Fruit fly (Drosophila melanogaster) whole organism, embryonic: Measurements from ENCODE around the gene Sf3b1.

Experiments used
- ATbp ChIP-seq: fragments of 200-800 bp; sonication (Bioruptor generic); optimal IDR thresholded peaks from 2 replicates; lab custom pipeline; 2017; ENCODE audit warnings: missing biosample characterization, mild to moderate bottlenecking, missing genetic modification characterization, missing genetic modification reagents
- BEAF-32 ChIP-seq: fragments of 200-800 bp; sonication (Bioruptor generic); optimal IDR thresholded peaks from 3 replicates; lab custom pipeline; 2017; ENCODE audit warnings: missing biosample characterization, missing genetic modification characterization, mild to moderate bottlenecking, moderate library complexity, missing genetic modification reagents
- BtbVII ChIP-seq: fragments of 200-800 bp; sonication (Bioruptor generic); optimal IDR thresholded peaks from 3 replicates; lab custom pipeline; 2017; ENCODE audit warnings: missing biosample characterization, mild to moderate bottlenecking, missing genetic modification characterization
- CG10321 ChIP-seq: fragments of 200-800 bp; sonication (Bioruptor generic); IDR thresholded peaks from 2 replicates; pipeline ENCODE4 v1.3.6; 2022; ENCODE audit warnings: missing biosample characterization, missing genetic modification characterization
- CG10565 ChIP-seq: fragments of 200-800 bp; sonication (Bioruptor generic); optimal IDR thresholded peaks from 3 replicates; lab custom pipeline; 2016; ENCODE audit warnings: missing biosample characterization, mild to moderate bottlenecking, missing genetic modification characterization
- CG10654 ChIP-seq: fragments of 200-800 bp; sonication (Bioruptor generic); optimal IDR thresholded peaks from 2 replicates; lab custom pipeline; 2016; ENCODE audit warnings: missing biosample characterization, missing genetic modification characterization
- CG11504 ChIP-seq: fragments of 200-800 bp; sonication (Bioruptor generic); optimal IDR thresholded peaks from 3 replicates; lab custom pipeline; 2019; ENCODE audit warnings: missing biosample characterization, mild to moderate bottlenecking, missing genetic modification characterization, moderate library complexity
- CG11560 ChIP-seq: fragments of 200-800 bp; sonication (Bioruptor generic); IDR thresholded peaks from 3 replicates; pipeline ENCODE4 v1.3.6; 2022; ENCODE audit warnings: missing biosample characterization, missing genetic modification characterization
- CG12942 ChIP-seq: fragments of 200-800 bp; sonication (Bioruptor generic); optimal IDR thresholded peaks from 3 replicates; lab custom pipeline; 2016; ENCODE audit warnings: missing biosample characterization, missing genetic modification characterization
- CG17328 ChIP-seq: fragments of 200-800 bp; sonication (Bioruptor generic); IDR thresholded peaks from 2 replicates; pipeline ENCODE4 v1.3.6; 2022; ENCODE audit warnings: missing biosample characterization, missing genetic modification characterization
- CG4617 ChIP-seq: fragments of 200-800 bp; sonication (Bioruptor generic); optimal IDR thresholded peaks from 3 replicates; lab custom pipeline; 2016; ENCODE audit warnings: missing biosample characterization, missing genetic modification characterization, borderline replicate concordance
- CG4707 ChIP-seq: fragments of 200-800 bp; sonication (Bioruptor generic); optimal IDR thresholded peaks from 2 replicates; lab custom pipeline; 2018; ENCODE audit warnings: missing biosample characterization, mild to moderate bottlenecking, missing genetic modification characterization, moderate library complexity
- CkIIα-i1 ChIP-seq: fragments of 200-800 bp; sonication (Bioruptor generic); IDR thresholded peaks from 2 replicates; pipeline ENCODE4 v1.3.6; 2022; ENCODE audit warnings: missing biosample characterization, missing genetic modification characterization
- D19B ChIP-seq: fragments of 200-800 bp; sonication (Bioruptor generic); optimal IDR thresholded peaks from 2 replicates; lab custom pipeline; 2017; ENCODE audit warnings: missing biosample characterization, mild to moderate bottlenecking, missing genetic modification characterization
- Doc2 ChIP-seq: fragments of 200-800 bp; sonication (Bioruptor generic); IDR thresholded peaks from 2 replicates; pipeline ENCODE4 v1.3.6; 2022; ENCODE audit warnings: missing biosample characterization, missing genetic modification characterization
- Doc3 ChIP-seq: fragments of 200-800 bp; sonication (Bioruptor generic); IDR thresholded peaks from 3 replicates; pipeline ENCODE4 v1.3.6; 2022; ENCODE audit warnings: missing biosample characterization, missing genetic modification characterization; ENCODE audit not compliant: partially characterized antibody
- HmgZ ChIP-seq: fragments of 200-800 bp; sonication (Bioruptor generic); optimal IDR thresholded peaks from 2 replicates; lab custom pipeline; 2018; ENCODE audit warnings: missing biosample characterization, mild to moderate bottlenecking, missing genetic modification characterization
- Hmr ChIP-seq: fragments of 200-800 bp; sonication (Bioruptor generic); optimal IDR thresholded peaks from 3 replicates; lab custom pipeline; 2017; ENCODE audit warnings: mild to moderate bottlenecking, missing biosample characterization, missing genetic modification reagents, missing genetic modification characterization
- Hr78 ChIP-seq, 2 experiments: fragments of 200-800 bp in 1 of 2; fragments of >200 bp in 1 of 2; sonication (Bioruptor generic) in 1 of 2; optimal IDR thresholded peaks; 2 replicates each; lab custom pipeline; 2017 to 2019; ENCODE audit warnings: missing biosample characterization in 2 of 2, missing genetic modification characterization in 2 of 2, mild to moderate bottlenecking in 1 of 2, moderate library complexity in 1 of 2
- Hsf ChIP-seq: fragments of 200-800 bp; sonication (Bioruptor generic); optimal IDR thresholded peaks from 3 replicates; lab custom pipeline; 2016; ENCODE audit warnings: missing biosample characterization, missing genetic modification characterization
- Meics ChIP-seq: fragments of 200-800 bp; sonication (Bioruptor generic); optimal IDR thresholded peaks from 2 replicates; lab custom pipeline; 2017; ENCODE audit warnings: missing biosample characterization, mild to moderate bottlenecking, missing genetic modification characterization
- NFAT ChIP-seq: fragments of 200-800 bp; sonication (Bioruptor generic); IDR thresholded peaks from 2 replicates; pipeline ENCODE4 v1.3.6; 2022; ENCODE audit warnings: missing biosample characterization, missing genetic modification characterization
- PHDP ChIP-seq: fragments of 200-800 bp; sonication (Bioruptor generic); optimal IDR thresholded peaks from 3 replicates; lab custom pipeline; 2018; ENCODE audit warnings: missing biosample characterization, mild to moderate bottlenecking, missing genetic modification characterization, moderate library complexity
- Pdp1 ChIP-seq, 2 experiments: fragments of 200-800 bp; sonication (Bioruptor generic); optimal IDR thresholded peaks; 3 replicates each; lab custom pipeline; 2016; ENCODE audit warnings: missing biosample characterization in 2 of 2, missing genetic modification characterization in 2 of 2, mild to moderate bottlenecking in 1 of 2, moderate library complexity in 1 of 2
- Sox102F ChIP-seq: fragments of 200-800 bp; sonication (Bioruptor generic); optimal IDR thresholded peaks from 2 replicates; lab custom pipeline; 2018; ENCODE audit warnings: missing biosample characterization, mild to moderate bottlenecking, missing genetic modification characterization, moderate library complexity
- Trl ChIP-seq, 3 experiments: fragments of >200 bp in 2 of 3; fragments of 200-800 bp in 1 of 3; sonication (Bioruptor generic) in 1 of 3; optimal IDR thresholded peaks; 2 replicates in 1 of 3; 3 replicates in 2 of 3; lab custom pipeline; 2016 to 2017; ENCODE audit warnings: missing biosample characterization in 1 of 3, missing genetic modification characterization in 1 of 3
- bcd ChIP-seq: fragments of 200-800 bp; sonication (Bioruptor generic); optimal IDR thresholded peaks from 2 replicates; lab custom pipeline; 2017; ENCODE audit warnings: missing biosample characterization, mild to moderate bottlenecking, missing genetic modification characterization
- corto ChIP-seq: fragments of 200-800 bp; sonication (Bioruptor generic); optimal IDR thresholded peaks from 2 replicates; lab custom pipeline; 2016; ENCODE audit warnings: missing biosample characterization, mild to moderate bottlenecking, missing genetic modification characterization, moderate library complexity
- crc ChIP-seq: fragments of 200-800 bp; sonication (Bioruptor generic); optimal IDR thresholded peaks from 2 replicates; lab custom pipeline; 2016; ENCODE audit warnings: missing biosample characterization, missing genetic modification characterization
- dpn ChIP-seq, 2 experiments: fragments of 200-800 bp; sonication (Bioruptor generic); optimal IDR thresholded peaks; 3 replicates each; lab custom pipeline; 2016; ENCODE audit warnings: missing biosample characterization in 2 of 2, missing genetic modification characterization in 2 of 2
- dysf ChIP-seq: fragments of 200-800 bp; sonication (Bioruptor generic); IDR thresholded peaks from 3 replicates; pipeline ENCODE4 v1.3.6; 2022; ENCODE audit warnings: missing biosample characterization, missing genetic modification characterization
- hth ChIP-seq: fragments of >200 bp; optimal IDR thresholded peaks from 2 replicates; lab custom pipeline; 2017; ENCODE audit warnings: inconsistent platforms
- ind ChIP-seq: fragments of 200-800 bp; sonication (Bioruptor generic); optimal IDR thresholded peaks from 3 replicates; lab custom pipeline; 2016; ENCODE audit warnings: missing biosample characterization, missing genetic modification characterization
- lmd ChIP-seq: fragments of 200-800 bp; sonication (Bioruptor generic); IDR thresholded peaks from 2 replicates; pipeline ENCODE4 v1.3.6; 2022; ENCODE audit warnings: missing biosample characterization, missing genetic modification characterization
- mirr ChIP-seq: fragments of 200-800 bp; sonication (Bioruptor generic); optimal IDR thresholded peaks from 3 replicates; lab custom pipeline; 2018; ENCODE audit warnings: missing biosample characterization, mild to moderate bottlenecking, missing genetic modification characterization
- odd ChIP-seq: fragments of 200-800 bp; sonication (Bioruptor generic); optimal IDR thresholded peaks from 2 replicates; lab custom pipeline; 2017; ENCODE audit warnings: missing biosample characterization, mild to moderate bottlenecking, missing genetic modification characterization
- pan ChIP-seq, 4 experiments: fragments of >200 bp in 3 of 4; fragments of 200-800 bp in 1 of 4; sonication (Bioruptor generic) in 1 of 4; optimal IDR thresholded peaks in 3 of 4; IDR thresholded peaks in 1 of 4; 2 replicates each; pipeline versions ENCODE4 v1.3.6 to Lab custom; 2017 to 2022; ENCODE audit warnings: missing biosample characterization in 2 of 4, missing genetic modification characterization in 2 of 4, mixed read lengths in 1 of 4
- peb ChIP-seq: fragments of 200-800 bp; sonication (Bioruptor generic); IDR thresholded peaks from 2 replicates; pipeline ENCODE4 v1.3.6; 2022; ENCODE audit warnings: missing biosample characterization, missing genetic modification characterization
- pnt ChIP-seq: fragments of 200-800 bp; sonication (Bioruptor generic); optimal IDR thresholded peaks from 3 replicates; lab custom pipeline; 2016; ENCODE audit warnings: missing biosample characterization, missing genetic modification characterization
- psq ChIP-seq: fragments of 200-800 bp; sonication (Bioruptor generic); optimal IDR thresholded peaks from 2 replicates; lab custom pipeline; 2017; ENCODE audit warnings: missing biosample characterization, missing genetic modification characterization
- row ChIP-seq: fragments of 200-800 bp; sonication (Bioruptor generic); IDR thresholded peaks from 3 replicates; pipeline ENCODE4 v1.3.6; 2022; ENCODE audit warnings: missing biosample characterization, missing genetic modification characterization
- sens ChIP-seq: fragments of 200-800 bp; sonication (Bioruptor generic); peaks from one replicate; lab custom pipeline; 2016; ENCODE audit warnings: missing biosample characterization, missing genetic modification characterization
- shn ChIP-seq: fragments of 200-800 bp; sonication (Bioruptor generic); optimal IDR thresholded peaks from 3 replicates; lab custom pipeline; 2016; ENCODE audit warnings: missing biosample characterization, missing genetic modification characterization
- sisA ChIP-seq: fragments of 200-800 bp; sonication (Bioruptor generic); IDR thresholded peaks from 2 replicates; pipeline ENCODE4 v1.3.6; 2022; ENCODE audit warnings: missing biosample characterization, missing genetic modification characterization
- slbo ChIP-seq: fragments of 200-800 bp; sonication (Bioruptor generic); IDR thresholded peaks from 2 replicates; pipeline ENCODE4 v1.3.6; 2022; ENCODE audit warnings: missing biosample characterization, missing genetic modification characterization
- ssp ChIP-seq: fragments of 200-800 bp; sonication (Bioruptor generic); IDR thresholded peaks from 2 replicates; pipeline ENCODE4 v1.3.6; 2022; ENCODE audit warnings: missing biosample characterization, missing genetic modification characterization
- unc-4 ChIP-seq: fragments of 200-800 bp; sonication (Bioruptor generic); IDR thresholded peaks from 2 replicates; pipeline ENCODE4 v1.3.6; 2022; ENCODE audit warnings: missing biosample characterization, missing genetic modification characterization; ENCODE audit not compliant: partially characterized antibody
- wor ChIP-seq: fragments of 200-800 bp; sonication (Bioruptor generic); IDR thresholded peaks from 2 replicates; pipeline ENCODE4 v1.3.6; 2022; ENCODE audit warnings: missing biosample characterization, missing genetic modification characterization
- zen2 ChIP-seq: fragments of 200-800 bp; sonication (Bioruptor generic); IDR thresholded peaks from 3 replicates; pipeline ENCODE4 v1.3.6; 2022; ENCODE audit warnings: missing biosample characterization, missing genetic modification characterization; ENCODE audit not compliant: partially characterized antibody
- zf30C ChIP-seq: fragments of 200-800 bp; sonication (Bioruptor generic); optimal IDR thresholded peaks from 3 replicates; lab custom pipeline; 2018; ENCODE audit warnings: missing biosample characterization, mild to moderate bottlenecking, missing genetic modification characterization

The Sf3b1 gene

DNA sequence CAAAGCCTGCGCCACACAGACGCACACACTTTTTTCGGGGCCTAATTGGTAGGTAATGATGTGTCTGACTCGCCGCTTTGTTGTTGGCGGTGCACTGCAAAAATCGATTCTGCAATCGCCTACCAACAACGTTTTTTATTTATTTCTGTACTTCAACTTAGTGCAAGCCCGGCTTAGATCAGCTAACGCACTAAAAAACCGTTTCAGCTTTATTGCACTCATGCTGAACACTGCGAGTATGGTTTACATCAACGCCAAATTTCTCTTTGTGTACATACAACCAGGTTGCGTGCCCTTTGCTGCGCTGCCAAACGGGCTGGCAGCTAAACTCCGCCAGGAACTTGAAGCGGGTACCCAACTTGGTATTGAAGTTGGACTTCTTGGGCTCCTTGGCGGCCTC is 37.9 kb upstream of the Sf3b1 start:
- TF ChIP-seq ATbp (GFP tag; lab: Kevin White, UChicago) = peak; percentile 20
- TF ChIP-seq HmgZ (tag; lab: Kevin White, UChicago) = no peak
- no peak for TF ChIP-seq CG10321 (GFP tag; lab: Robert Waterston, UW)
- no peak for TF ChIP-seq CG10654 (GFP tag; lab: Kevin White, UChicago)
- TF ChIP-seq crc (GFP tag; lab: Kevin White, UChicago) = no peak
- no peak for TF ChIP-seq wor
- no peak for TF ChIP-seq Doc2
- TF ChIP-seq hth (lab: Kevin White, UChicago) = no peak
- TF ChIP-seq dysf (GFP tag; lab: Robert Waterston, UW) = peak; percentile 34; the same call in 1 of the 3 replicates
- TF ChIP-seq slbo (GFP tag; lab: Robert Waterston, UW) = peak; percentile 44; the same call in 1 of the 2 replicates
- no peak for TF ChIP-seq Trl (optimal IDR thresholded peaks at IDR 0.05; lab: Kevin White, UChicago)
- peak; percentile 28 for TF ChIP-seq Trl (GFP tag; optimal IDR thresholded peaks at IDR 0.05; lab: Kevin White, UChicago)
- no peak for TF ChIP-seq ind (GFP tag; lab: Kevin White, UChicago)
- peak; percentile 48; the same call in 2 of the 3 replicates for TF ChIP-seq row
- no peak for TF ChIP-seq BtbVII (GFP tag; lab: Kevin White, UChicago)
- TF ChIP-seq peb (GFP tag; lab: Robert Waterston, UW) = no peak
- TF ChIP-seq CkIIα-i1 (GFP tag; lab: Robert Waterston, UW) = no peak
- no peak for TF ChIP-seq shn (GFP tag; lab: Kevin White, UChicago)
- TF ChIP-seq Meics (GFP tag; lab: Kevin White, UChicago) = no peak
- TF ChIP-seq dpn (GFP tag; optimal IDR thresholded peaks at IDR 0.05; lab: Kevin White, UChicago) = peak; percentile 15 to 18
- TF ChIP-seq PHDP (tag; lab: Kevin White, UChicago) = no peak
- TF ChIP-seq mirr (GFP tag; lab: Kevin White, UChicago) = no peak
- TF ChIP-seq Sox102F (GFP tag; lab: Kevin White, UChicago) = no peak
- TF ChIP-seq Doc3 = no peak
- no peak for TF ChIP-seq CG10565 (GFP tag; lab: Kevin White, UChicago)
- peak; percentile 18 for TF ChIP-seq pnt (GFP tag; lab: Kevin White, UChicago)
- no peak for TF ChIP-seq zf30C (GFP tag; lab: Kevin White, UChicago)
- TF ChIP-seq corto (GFP tag; lab: Kevin White, UChicago) = peak; percentile 84
- peak; percentile 2 for TF ChIP-seq Hmr (GFP tag; lab: Kevin White, UChicago)
- no peak for TF ChIP-seq CG4617
- no peak for TF ChIP-seq D19B (GFP tag; lab: Kevin White, UChicago)
- TF ChIP-seq sens (GFP tag; lab: Kevin White, UChicago) = peak; percentile 80
- TF ChIP-seq Hr78 (GFP tag; optimal IDR thresholded peaks at IDR 0.05; lab: Kevin White, UChicago) = no peak
- peak; percentile 36 for TF ChIP-seq CG11504 (tag; lab: Kevin White, UChicago)
- TF ChIP-seq Hsf (GFP tag; lab: Kevin White, UChicago) = peak; percentile 28
- no peak for TF ChIP-seq ssp (GFP tag; lab: Robert Waterston, UW)
- no peak for TF ChIP-seq odd
- TF ChIP-seq bcd (GFP tag; lab: Kevin White, UChicago) = no peak
- TF ChIP-seq NFAT (GFP tag; lab: Robert Waterston, UW) = 0 out of 2 replicates have a peak, but pooled peaks have one; percentile 10
- no peak for TF ChIP-seq BEAF-32
- TF ChIP-seq pan (optimal IDR thresholded peaks at IDR 0.05; lab: Kevin White, UChicago) = no peak
- TF ChIP-seq pan (GFP tag; optimal IDR thresholded peaks at IDR 0.05 in 1 of 2, IDR thresholded peaks at IDR 0.05 in 1 of 2) = peak in 1 of 2 experiments; percentile 6
- no peak for TF ChIP-seq CG12942 (GFP tag; lab: Kevin White, UChicago)
- no peak for TF ChIP-seq zen2
- TF ChIP-seq CG11560 (tag; lab: Robert Waterston, UW) = no peak
- peak; percentile 42 for TF ChIP-seq sisA (GFP tag; lab: Robert Waterston, UW)
- TF ChIP-seq CG17328 (GFP tag; lab: Robert Waterston, UW) = peak; percentile 53; the same call in 1 of the 2 replicates
- TF ChIP-seq CG4707 (GFP tag; lab: Kevin White, UChicago) = no peak
- TF ChIP-seq lmd = no peak
- TF ChIP-seq unc-4 = no peak
- peak in 1 of 2 experiments; percentile 30 for TF ChIP-seq Pdp1 (GFP tag; optimal IDR thresholded peaks at IDR 0.05; lab: Kevin White, UChicago)
- TF ChIP-seq psq (GFP tag; lab: Kevin White, UChicago) = no peak
